Worm (Caenorhabditis elegans): ENCODE data around the gene H32C10.1.

H32C10.1 gene

ce11 chrIV:5985422-5985821 is 51.3 kb downstream of the H32C10.1 start:
- TF ChIP-seq aptf-3 (GFP tag; IDR thresholded peaks at IDR 0.05) (no peak), lsy-27 (tag; optimal IDR thresholded peaks at IDR 0.05; ENCODE audit: borderline replicate concordance, insufficient read depth) (no peak), nhr-120 (GFP tag; IDR thresholded peaks at IDR 0.05) (no peak), Y95B8A.8 (GFP tag; IDR thresholded peaks at IDR 0.05) (no peak), F55B11.4 (tag; optimal IDR thresholded peaks at IDR 0.05; ENCODE audit: borderline replicate concordance, insufficient read depth) (no peak), let-607 (tag; optimal IDR thresholded peaks at IDR 0.05) (no peak), lag-1 (GFP tag; IDR thresholded peaks at IDR 0.05) (no peak), tlf-1 (GFP tag; optimal IDR thresholded peaks at IDR 0.05) (no peak), F10E7.11 (tag; optimal IDR thresholded peaks at IDR 0.05) (no peak), bed-2 (GFP tag; IDR thresholded peaks at IDR 0.05) (no peak), aptf-2 (GFP tag; conservative IDR thresholded peaks at IDR 0.05) (no peak), lin-35 (GFP tag; optimal IDR thresholded peaks at IDR 0.05) (no peak), madf-6 (GFP tag; IDR thresholded peaks at IDR 0.05) (no peak), ztf-28 (GFP tag; IDR thresholded peaks at IDR 0.05) (no peak), ceh-79 (tag; optimal IDR thresholded peaks at IDR 0.05) (no peak), repo-1 (tag; optimal IDR thresholded peaks at IDR 0.05) (no peak), fkh-3 (tag; optimal IDR thresholded peaks at IDR 0.05) (no peak)

ce11 chrIV:5985823-5986222 is 51.7 kb downstream of the H32C10.1 start:
- TF ChIP-seq cebp-2 (GFP tag; IDR thresholded peaks at IDR 0.05) (no peak), F22D6.2 (tag; optimal IDR thresholded peaks at IDR 0.05) (no peak), zfh-2 (GFP tag; conservative IDR thresholded peaks at IDR 0.05) (peak; percentile 57), mcd-1 (GFP tag; IDR thresholded peaks at IDR 0.05) (0 out of 2 replicates have a peak, but pooled peaks have one; percentile 7), madf-3 (GFP tag; IDR thresholded peaks at IDR 0.05) (0 out of 2 replicates have a peak, but pooled peaks have one; percentile 11), egrh-3 (GFP tag; IDR thresholded peaks at IDR 0.05) (peak; percentile 46; the same call in 1 of the 2 replicates), Y53G8AR.9 (GFP tag; conservative IDR thresholded peaks at IDR 0.05) (peak; percentile 53; the same call in 1 of the 2 replicates), somi-1 (GFP tag; optimal IDR thresholded peaks at IDR 0.05) (no peak), sea-2 (GFP tag; IDR thresholded peaks at IDR 0.05) (no peak)

ce11 chrIV:5986829-5987228 is 52.7 kb downstream of the H32C10.1 start:
- TF ChIP-seq zfh-2 (GFP tag; conservative IDR thresholded peaks at IDR 0.05): peak; percentile 61
- no peak for TF ChIP-seq efl-1 (GFP tag; optimal IDR thresholded peaks at IDR 0.05)

Measured in whole organism, young adult.